Worm (Caenorhabditis elegans) whole organism, L2 larva: ENCODE results near the gene daf-19.

Experiments used
- C34F6.9 ChIP-seq: fragments of 150-350 bp; optimal IDR thresholded peaks from 2 replicates; lab custom pipeline; 2014; ENCODE audit warnings: missing biosample characterization, missing genetic modification characterization
- F13H6.1 ChIP-seq: sonication (generic microtip); optimal IDR thresholded peaks from 2 replicates; lab custom pipeline; 2016; ENCODE audit warnings: missing genetic modification characterization, missing compliant biosample characterization
- alr-1 ChIP-seq: fragments of 150-350 bp; optimal IDR thresholded peaks from 2 replicates; lab custom pipeline; 2014; ENCODE audit warnings: missing biosample characterization, missing genetic modification characterization
- aly-2 ChIP-seq: fragments of 150-350 bp; optimal IDR thresholded peaks from 2 replicates; lab custom pipeline; 2014; ENCODE audit warnings: missing biosample characterization, missing genetic modification characterization
- ama-1 ChIP-seq: fragments of 150-350 bp; optimal IDR thresholded peaks from 2 replicates; lab custom pipeline; 2018; ENCODE audit warnings: inconsistent platforms
- blmp-1 ChIP-seq: sonication (generic microtip); optimal IDR thresholded peaks from 2 replicates; lab custom pipeline; 2017; ENCODE audit warnings: missing genetic modification characterization, mild to moderate bottlenecking, missing compliant biosample characterization, antibody characterized with exemption, moderate library complexity; ENCODE audit not compliant: insufficient read depth
- ceh-16 ChIP-seq: fragments of 150-350 bp; optimal IDR thresholded peaks from 2 replicates; lab custom pipeline; 2014; ENCODE audit warnings: missing biosample characterization, missing genetic modification characterization
- crh-2 ChIP-seq: sonication (generic microtip); optimal IDR thresholded peaks from 2 replicates; lab custom pipeline; 2017; ENCODE audit warnings: missing biosample characterization, missing genetic modification characterization
- dmd-4 ChIP-seq: sonication (generic microtip); optimal IDR thresholded peaks from 2 replicates; lab custom pipeline; 2017; ENCODE audit warnings: missing biosample characterization, missing genetic modification characterization
- egl-27 ChIP-seq: sonication (generic microtip); optimal IDR thresholded peaks from 3 replicates; lab custom pipeline; 2017; ENCODE audit warnings: missing biosample characterization, missing genetic modification reagents, missing genetic modification characterization
- elt-1 ChIP-seq: fragments of 150-350 bp; optimal IDR thresholded peaks from 2 replicates; lab custom pipeline; 2014; ENCODE audit warnings: missing biosample characterization, missing genetic modification characterization
- elt-3 ChIP-seq: sonication (generic microtip); optimal IDR thresholded peaks from 2 replicates; lab custom pipeline; 2017; ENCODE audit warnings: missing biosample characterization, missing genetic modification characterization
- fos-1 ChIP-seq: fragments of 150-350 bp; optimal IDR thresholded peaks from 2 replicates; lab custom pipeline; 2014; ENCODE audit warnings: missing biosample characterization, missing genetic modification characterization
- gmeb-1 ChIP-seq: fragments of 150-350 bp; optimal IDR thresholded peaks from 2 replicates; lab custom pipeline; 2014; ENCODE audit warnings: missing biosample characterization, missing genetic modification characterization
- lin-11 ChIP-seq: fragments of 150-350 bp; sonication (generic microtip); optimal IDR thresholded peaks from 2 replicates; lab custom pipeline; 2014; ENCODE audit warnings: missing biosample characterization, missing genetic modification characterization, inconsistent platforms, mixed read lengths
- lin-13 ChIP-seq: fragments of 150-350 bp; optimal IDR thresholded peaks from 2 replicates; lab custom pipeline; 2014; ENCODE audit warnings: missing biosample characterization, missing genetic modification reagents, missing genetic modification characterization
- lin-39 ChIP-seq: fragments of 150-350 bp; optimal IDR thresholded peaks from 2 replicates; lab custom pipeline; 2014; ENCODE audit warnings: missing biosample characterization, missing genetic modification reagents, missing genetic modification characterization
- lsy-2 ChIP-seq, 2 experiments: fragments of 150-350 bp in 1 of 2; sonication (generic microtip) in 1 of 2; optimal IDR thresholded peaks; 2 replicates each; lab custom pipeline; 2014 to 2017; ENCODE audit warnings: missing biosample characterization in 2 of 2, missing genetic modification characterization in 2 of 2
- mdl-1 ChIP-seq, 2 experiments: fragments of 150-350 bp in 1 of 2; sonication (generic microtip) in 1 of 2; optimal IDR thresholded peaks; 2 replicates each; lab custom pipeline; 2017; ENCODE audit warnings: missing biosample characterization in 2 of 2, missing genetic modification characterization in 2 of 2
- nhr-11 ChIP-seq: fragments of 150-350 bp; optimal IDR thresholded peaks from 2 replicates; lab custom pipeline; 2014; ENCODE audit warnings: missing biosample characterization, missing genetic modification characterization
- nhr-21 ChIP-seq: fragments of 150-350 bp; optimal IDR thresholded peaks from 2 replicates; lab custom pipeline; 2014; ENCODE audit warnings: missing biosample characterization, missing genetic modification characterization
- nhr-25 ChIP-seq: fragments of 150-350 bp; sonication (generic microtip); optimal IDR thresholded peaks from 3 replicates; lab custom pipeline; 2014; ENCODE audit warnings: missing biosample characterization, missing genetic modification characterization
- nhr-6 ChIP-seq: fragments of 150-350 bp; optimal IDR thresholded peaks from 2 replicates; lab custom pipeline; 2014; ENCODE audit warnings: missing biosample characterization, missing genetic modification characterization
- nhr-77 ChIP-seq: fragments of 150-350 bp; optimal IDR thresholded peaks from 2 replicates; lab custom pipeline; 2014; ENCODE audit warnings: missing biosample characterization, missing genetic modification characterization
- peb-1 ChIP-seq: fragments of 150-350 bp; optimal IDR thresholded peaks from 2 replicates; lab custom pipeline; 2014; ENCODE audit warnings: missing biosample characterization, missing genetic modification characterization
- sem-4 ChIP-seq: fragments of 150-350 bp; optimal IDR thresholded peaks from 2 replicates; lab custom pipeline; 2014; ENCODE audit warnings: missing biosample characterization, missing genetic modification reagents, missing genetic modification characterization
- sma-3 ChIP-seq: sonication (generic microtip); optimal IDR thresholded peaks from 2 replicates; lab custom pipeline; 2016; ENCODE audit warnings: missing genetic modification reagents, missing genetic modification characterization, missing compliant biosample characterization
- sma-9 ChIP-seq, 2 experiments: fragments of 150-350 bp in 1 of 2; sonication (generic microtip) in 1 of 2; optimal IDR thresholded peaks; 2 replicates each; lab custom pipeline; 2014 to 2016; ENCODE audit warnings: missing genetic modification characterization in 2 of 2, mild to moderate bottlenecking in 1 of 2, missing biosample characterization in 1 of 2, missing compliant biosample characterization in 1 of 2, missing genetic modification reagents in 1 of 2, moderate library complexity in 1 of 2
- snpc-4 ChIP-seq: fragments of 150-350 bp; optimal IDR thresholded peaks from 2 replicates; lab custom pipeline; 2014; ENCODE audit warnings: missing biosample characterization, missing genetic modification characterization
- unc-39 ChIP-seq: fragments of 150-350 bp; optimal IDR thresholded peaks from 2 replicates; lab custom pipeline; 2014; ENCODE audit warnings: missing biosample characterization, missing genetic modification characterization
- unc-55 ChIP-seq: fragments of 150-350 bp; sonication (generic microtip); optimal IDR thresholded peaks from 3 replicates; lab custom pipeline; 2014; ENCODE audit warnings: missing biosample characterization, missing genetic modification reagents, missing genetic modification characterization
- zag-1 ChIP-seq: fragments of 150-350 bp; optimal IDR thresholded peaks from 2 replicates; lab custom pipeline; 2014; ENCODE audit warnings: missing biosample characterization, missing genetic modification characterization
- ztf-11 ChIP-seq: sonication (generic microtip); optimal IDR thresholded peaks from 2 replicates; lab custom pipeline; 2017; ENCODE audit warnings: missing biosample characterization, missing genetic modification characterization
- ztf-4 ChIP-seq: fragments of 150-350 bp; optimal IDR thresholded peaks from 2 replicates; lab custom pipeline; 2014; ENCODE audit warnings: missing biosample characterization, missing genetic modification characterization

Gene daf-19

ce11 chrII:10134285-10134995, 34.7 kb downstream of the daf-19 start, which contains the start of gene F27E5.9:
TSS of gene F27E5.9 (plus strand) at chrII:10134945.
- peak; percentile 38 for TF ChIP-seq gmeb-1 (tag; lab: Kevin White, UChicago)
- peak; percentile 56 for TF ChIP-seq sma-9 (GFP tag; optimal IDR thresholded peaks at IDR 0.05; lab: Kevin White, UChicago)
- no peak for TF ChIP-seq sma-9 (tag; optimal IDR thresholded peaks at IDR 0.05; lab: Kevin White, UChicago)
- TF ChIP-seq crh-2 (tag; lab: Kevin White, UChicago) = peak; percentile 12
- no peak for TF ChIP-seq nhr-77 (tag; lab: Kevin White, UChicago)
- TF ChIP-seq fos-1 = peak; percentile 100
- TF ChIP-seq, all 48 proteins: peak for 4

- TF ChIP-seq elt-3 (tag; lab: Kevin White, UChicago) (no peak), nhr-77 (tag; lab: Kevin White, UChicago) (no peak), snpc-4 (no peak), peb-1 (tag; lab: Kevin White, UChicago) (no peak), aly-2 (tag; lab: Kevin White, UChicago) (no peak), sma-3 (GFP tag; lab: Kevin White, UChicago) (no peak), fos-1 (no peak), nhr-6 (no peak), sem-4 (no peak), alr-1 (tag; lab: Kevin White, UChicago) (no peak), ztf-11 (tag; lab: Kevin White, UChicago) (no peak), sma-9 (GFP tag; optimal IDR thresholded peaks at IDR 0.05; lab: Kevin White, UChicago) (no peak), sma-9 (tag; optimal IDR thresholded peaks at IDR 0.05; lab: Kevin White, UChicago) (no peak)
Observed at ce11 chrII:10132818-10133217, 36.3 kb downstream of the daf-19 start.

DNA sequence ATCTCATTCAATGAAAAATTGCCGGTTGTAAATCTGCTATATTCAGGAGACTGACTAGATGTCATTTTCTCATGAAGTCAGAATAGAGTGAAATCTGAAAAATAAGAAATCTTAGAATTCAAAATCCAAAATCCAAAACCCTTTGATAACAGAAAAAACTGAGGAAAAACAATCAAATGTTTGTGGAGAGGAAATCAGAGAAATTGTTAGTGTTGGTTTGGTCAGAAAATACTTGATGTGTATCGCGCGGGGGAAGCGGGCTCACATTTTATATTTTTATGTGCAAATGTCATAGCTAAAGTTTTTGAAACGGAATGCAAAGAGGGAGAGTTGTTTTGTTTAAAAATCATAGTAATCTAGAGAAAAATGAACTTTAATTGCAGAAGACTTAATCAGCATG, 37.4 kb downstream of the daf-19 start, which contains the start of gene F27E5.5:
Gene F27E5.5, minus strand, starts transcription at position 101 of the 400 bp plus-strand sequence.
- TF ChIP-seq C34F6.9 (tag; lab: Kevin White, UChicago) (no peak), elt-1 (no peak), lin-13 (GFP tag; lab: Kevin White, UChicago) (no peak), sem-4 (no peak), nhr-21 (tag; lab: Kevin White, UChicago) (no peak), crh-2 (tag; lab: Kevin White, UChicago) (no peak), blmp-1 (no peak), mdl-1 (tag; optimal IDR thresholded peaks at IDR 0.05; lab: Kevin White, UChicago) (no peak), unc-39 (tag; lab: Kevin White, UChicago) (no peak), alr-1 (tag; lab: Kevin White, UChicago) (no peak), ama-1 (lab: Kevin White, UChicago) (no peak), F13H6.1 (tag; lab: Kevin White, UChicago) (no peak), nhr-11 (no peak), peb-1 (tag; lab: Kevin White, UChicago) (no peak), aly-2 (tag; lab: Kevin White, UChicago) (no peak), zag-1 (tag; lab: Kevin White, UChicago) (no peak), egl-27 (tag; lab: Kevin White, UChicago) (no peak), lin-39 (no peak), ztf-4 (tag; lab: Kevin White, UChicago) (no peak)

ce11 chrII:10127389-10127788, 41.8 kb downstream of the daf-19 start, which contains the start of gene F27E5.8:
TSS of gene F27E5.8 (minus strand) at chrII:10127489.
- TF ChIP-seq ceh-16 (tag; lab: Kevin White, UChicago) (no peak), lsy-2 (tag; optimal IDR thresholded peaks at IDR 0.05; lab: Kevin White, UChicago) (no peak), lin-11 (no peak), dmd-4 (tag; lab: Kevin White, UChicago) (no peak), unc-55 (GFP tag; lab: Kevin White, UChicago) (no peak), unc-39 (tag; lab: Kevin White, UChicago) (no peak), elt-1 (no peak), lin-13 (GFP tag; lab: Kevin White, UChicago) (no peak), F13H6.1 (tag; lab: Kevin White, UChicago) (no peak), crh-2 (tag; lab: Kevin White, UChicago) (no peak), nhr-25 (tag; lab: Kevin White, UChicago) (no peak)
